Worm (Caenorhabditis elegans): Measurements from ENCODE around the gene F59B10.3.
A peak's percentile ranks its signal among the peaks of the same experiment; 100 is the strongest.

Gene F59B10.3

DNA sequence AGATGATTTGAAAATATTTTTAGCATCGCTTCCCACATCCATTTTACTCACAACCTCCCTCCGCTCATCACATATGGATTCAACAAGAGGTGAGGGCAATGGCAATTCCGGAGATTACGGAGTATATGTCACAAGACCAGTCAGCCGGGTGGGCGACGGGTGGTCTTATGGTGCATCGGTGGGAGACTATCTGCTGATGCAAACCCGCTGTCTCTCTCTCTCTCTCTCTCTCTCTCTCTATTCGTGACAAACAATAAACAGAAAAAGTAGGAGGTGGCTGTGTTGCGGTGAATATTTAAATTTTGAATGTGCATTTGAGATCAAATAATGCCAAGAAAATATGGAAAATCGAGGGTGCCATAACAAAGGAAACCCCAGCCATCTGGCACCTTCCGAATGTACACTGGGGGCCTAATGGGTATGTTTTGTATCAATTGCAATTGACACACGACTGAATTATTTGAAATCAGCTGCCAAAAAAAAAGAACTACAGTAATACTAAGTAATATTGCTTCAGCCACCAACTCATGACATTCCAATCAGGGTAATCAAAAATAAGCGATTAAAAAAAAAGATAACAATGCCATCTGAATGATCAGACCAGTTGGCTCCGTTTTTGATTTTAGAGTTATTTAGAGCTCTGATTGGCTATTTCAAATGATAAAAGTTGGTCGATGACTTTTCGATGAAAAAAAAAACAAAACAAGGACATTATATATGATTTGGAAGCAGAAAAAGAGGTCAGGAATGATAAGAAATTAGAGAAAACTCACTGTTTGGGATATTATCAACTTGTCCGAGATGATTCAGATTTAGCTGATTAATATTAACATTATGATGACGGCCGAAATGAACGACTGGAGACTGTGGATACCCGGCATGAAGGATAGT lies 37.7 kb downstream of the F59B10.3 start:
- TF ChIP-seq rpc-1 (optimal IDR thresholded peaks at IDR 0.05) (no peak), rpc-1 (tag; optimal IDR thresholded peaks at IDR 0.05) (no peak), pha-4 (tag; optimal IDR thresholded peaks at IDR 0.05) (no peak), snpc-4 (GFP tag; optimal IDR thresholded peaks at IDR 0.05) (no peak), snpc-4 (tag; optimal IDR thresholded peaks at IDR 0.05) (no peak), D2030.7 (GFP tag; IDR thresholded peaks at IDR 0.05) (no peak), tbx-9 (tag; optimal IDR thresholded peaks at IDR 0.05; ENCODE audit: borderline replicate concordance) (no peak), hlh-12 (tag; optimal IDR thresholded peaks at IDR 0.05) (no peak), egl-18 (GFP tag; IDR thresholded peaks at IDR 0.05) (no peak), F57A8.1 (GFP tag; optimal IDR thresholded peaks at IDR 0.05) (no peak), nhr-120 (GFP tag; IDR thresholded peaks at IDR 0.05) (no peak), hmg-20 (GFP tag; IDR thresholded peaks at IDR 0.05) (no peak), sea-2 (GFP tag; IDR thresholded peaks at IDR 0.05) (no peak), madf-3 (GFP tag; IDR thresholded peaks at IDR 0.05) (no peak), Y53F4B.3 (GFP tag; IDR thresholded peaks at IDR 0.05) (no peak), unc-130 (GFP tag; optimal IDR thresholded peaks at IDR 0.05) (no peak), Y53G8AR.9 (GFP tag; conservative IDR thresholded peaks at IDR 0.05) (0 out of 2 replicates have a peak, but pooled peaks have one; percentile 7), egrh-3 (GFP tag; IDR thresholded peaks at IDR 0.05) (no peak), B0035.1 (tag; optimal IDR thresholded peaks at IDR 0.05) (no peak), fkh-3 (tag; optimal IDR thresholded peaks at IDR 0.05) (no peak), akir-1 (GFP tag; optimal IDR thresholded peaks at IDR 0.05) (no peak), nfyb-1 (GFP tag; IDR thresholded peaks at IDR 0.05) (no peak), F37B4.10 (GFP tag; IDR thresholded peaks at IDR 0.05) (no peak), let-526 (GFP tag; IDR thresholded peaks at IDR 0.05) (no peak), F23B12.7 (tag; optimal IDR thresholded peaks at IDR 0.05; ENCODE audit: insufficient read depth) (no peak), ceh-27 (GFP tag; optimal IDR thresholded peaks at IDR 0.05) (no peak), hmg-1.2 (GFP tag; IDR thresholded peaks at IDR 0.05) (peak; percentile 24; the same call in 1 of the 2 replicates), attf-6 (GFP tag; IDR thresholded peaks at IDR 0.05) (no peak), athp-1 (tag; optimal IDR thresholded peaks at IDR 0.05) (no peak), tbp1 (GFP tag; optimal IDR thresholded peaks at IDR 0.05) (peak; percentile 21), Y56A3A.18 (GFP tag; IDR thresholded peaks at IDR 0.05) (0 out of 2 replicates have a peak, but pooled peaks have one; percentile 6), lin-35 (GFP tag; optimal IDR thresholded peaks at IDR 0.05) (no peak), nhr-27 (tag; optimal IDR thresholded peaks at IDR 0.05) (no peak), B0019.2 (GFP tag; conservative IDR thresholded peaks at IDR 0.05) (no peak), chd-7 (tag; optimal IDR thresholded peaks at IDR 0.05) (no peak), B0336.3 (GFP tag; IDR thresholded peaks at IDR 0.05) (0 out of 2 replicates have a peak, but pooled peaks have one; percentile 3), gei-17 (GFP tag; optimal IDR thresholded peaks at IDR 0.05) (no peak), ztf-22 (GFP tag; optimal IDR thresholded peaks at IDR 0.05) (no peak), mxl-1 (tag; optimal IDR thresholded peaks at IDR 0.05) (no peak), Y95B8A.8 (GFP tag; IDR thresholded peaks at IDR 0.05) (0 out of 2 replicates have a peak, but pooled peaks have one; percentile 8), ekl-4 (GFP tag; IDR thresholded peaks at IDR 0.05) (no peak), lsl-1 (GFP tag; optimal IDR thresholded peaks at IDR 0.05) (no peak), snpc-1.3 (tag; optimal IDR thresholded peaks at IDR 0.05; ENCODE audit: insufficient read depth) (no peak), mes-4 (tag; optimal IDR thresholded peaks at IDR 0.05) (no peak), cebp-2 (GFP tag; IDR thresholded peaks at IDR 0.05) (no peak; the same call in 1 of the 2 replicates), ama-1 (optimal IDR thresholded peaks at IDR 0.05) (peak; percentile 94), ama-1 (GFP tag; optimal IDR thresholded peaks at IDR 0.05) (peak in 1 of 2 experiments; percentile 9), F10E7.11 (tag; optimal IDR thresholded peaks at IDR 0.05) (no peak)
